Fruit fly (Drosophila melanogaster) whole organism, embryonic: ENCODE data around the gene Vm26Ab.

ENCODE experiments used
- CG10543 ChIP-seq: fragments of 200-800 bp; sonication (Bioruptor generic); optimal IDR thresholded peaks from 3 replicates; lab custom pipeline; 2017; ENCODE audit warnings: missing biosample characterization, mild to moderate bottlenecking, missing genetic modification characterization, moderate library complexity
- CG10565 ChIP-seq: fragments of 200-800 bp; sonication (Bioruptor generic); optimal IDR thresholded peaks from 3 replicates; lab custom pipeline; 2016; ENCODE audit warnings: missing biosample characterization, mild to moderate bottlenecking, missing genetic modification characterization
- CG11093 ChIP-seq: fragments of 200-800 bp; sonication (Bioruptor generic); IDR thresholded peaks from 3 replicates; pipeline ENCODE4 v1.3.6; 2022; ENCODE audit warnings: missing biosample characterization, missing genetic modification characterization
- CG11695 ChIP-seq: fragments of 200-800 bp; sonication (Bioruptor generic); IDR thresholded peaks from 3 replicates; pipeline ENCODE4 v1.3.6; 2022; ENCODE audit warnings: missing biosample characterization, missing genetic modification characterization
- CG12769 ChIP-seq: fragments of 200-800 bp; sonication (Bioruptor generic); optimal IDR thresholded peaks from 2 replicates; lab custom pipeline; 2019; ENCODE audit warnings: missing biosample characterization, mild to moderate bottlenecking, missing genetic modification characterization, moderate library complexity
- CG13624 ChIP-seq: fragments of 200-800 bp; sonication (Bioruptor generic); optimal IDR thresholded peaks from 2 replicates; lab custom pipeline; 2016; ENCODE audit warnings: missing biosample characterization, missing genetic modification characterization
- CG14965 ChIP-seq: fragments of 200-800 bp; sonication (Bioruptor generic); optimal IDR thresholded peaks from 2 replicates; lab custom pipeline; 2016; ENCODE audit warnings: missing biosample characterization, missing genetic modification characterization, borderline replicate concordance
- CG18262 ChIP-seq: fragments of 200-800 bp; optimal IDR thresholded peaks from 3 replicates; lab custom pipeline; 2019; ENCODE audit warnings: missing biosample characterization, mild to moderate bottlenecking, missing genetic modification characterization, moderate library complexity
- CG2712 ChIP-seq: fragments of 200-800 bp; optimal IDR thresholded peaks from 3 replicates; lab custom pipeline; 2019; ENCODE audit warnings: missing biosample characterization, mild to moderate bottlenecking, missing genetic modification characterization, moderate library complexity
- CG3163 ChIP-seq: fragments of 200-800 bp; sonication (Bioruptor generic); optimal IDR thresholded peaks from 3 replicates; lab custom pipeline; 2016; ENCODE audit warnings: missing biosample characterization, missing genetic modification characterization
- CG3281 ChIP-seq: fragments of 200-800 bp; sonication (Bioruptor generic); optimal IDR thresholded peaks from 3 replicates; lab custom pipeline; 2017; ENCODE audit warnings: missing biosample characterization, mild to moderate bottlenecking, missing genetic modification characterization
- CG3407 ChIP-seq: fragments of 200-800 bp; sonication (Bioruptor generic); optimal IDR thresholded peaks from 2 replicates; lab custom pipeline; 2018; ENCODE audit warnings: missing biosample characterization, mild to moderate bottlenecking, missing genetic modification characterization
- CG34224 ChIP-seq: fragments of 200-800 bp; sonication (Bioruptor generic); IDR thresholded peaks from 3 replicates; pipeline ENCODE4 v1.3.6; 2022; ENCODE audit warnings: missing biosample characterization, missing genetic modification characterization; ENCODE audit not compliant: partially characterized antibody
- CG4282 ChIP-seq: fragments of 200-800 bp; sonication (Bioruptor generic); optimal IDR thresholded peaks from 2 replicates; lab custom pipeline; 2016; ENCODE audit warnings: missing biosample characterization, missing genetic modification characterization
- CG5245 ChIP-seq: fragments of 200-800 bp; sonication (Bioruptor generic); optimal IDR thresholded peaks from 3 replicates; lab custom pipeline; 2016; ENCODE audit warnings: missing biosample characterization, missing genetic modification characterization
- CG7987 ChIP-seq: fragments of 200-800 bp; sonication (Bioruptor generic); optimal IDR thresholded peaks from 2 replicates; lab custom pipeline; 2018; ENCODE audit warnings: missing biosample characterization, mild to moderate bottlenecking, missing genetic modification characterization, moderate library complexity
- CG8944 ChIP-seq: fragments of 200-800 bp; sonication (Bioruptor generic); optimal IDR thresholded peaks from 3 replicates; lab custom pipeline; 2016; ENCODE audit warnings: missing biosample characterization, missing genetic modification characterization
- CG9437 ChIP-seq: fragments of 200-800 bp; sonication (Bioruptor generic); optimal IDR thresholded peaks from 2 replicates; lab custom pipeline; 2018; ENCODE audit warnings: missing biosample characterization, mild to moderate bottlenecking, missing genetic modification characterization
- Dp ChIP-seq: fragments of 200-800 bp; sonication (Bioruptor generic); optimal IDR thresholded peaks from 2 replicates; lab custom pipeline; 2018; ENCODE audit warnings: missing biosample characterization, mild to moderate bottlenecking, missing genetic modification characterization, moderate library complexity
- H2.0 ChIP-seq: fragments of 200-800 bp; sonication (Bioruptor generic); IDR thresholded peaks from 2 replicates; pipeline ENCODE4 v1.3.6; 2022; ENCODE audit warnings: missing biosample characterization, missing genetic modification characterization
- HLHmδ ChIP-seq: fragments of 200-800 bp; sonication (Bioruptor generic); optimal IDR thresholded peaks from 2 replicates; lab custom pipeline; 2018; ENCODE audit warnings: missing biosample characterization, mild to moderate bottlenecking, missing genetic modification characterization, moderate library complexity
- NFAT ChIP-seq: fragments of 200-800 bp; sonication (Bioruptor generic); IDR thresholded peaks from 2 replicates; pipeline ENCODE4 v1.3.6; 2022; ENCODE audit warnings: missing biosample characterization, missing genetic modification characterization
- Neu2 ChIP-seq: fragments of 200-800 bp; sonication (Bioruptor generic); optimal IDR thresholded peaks from 3 replicates; lab custom pipeline; 2016; ENCODE audit warnings: missing biosample characterization, missing genetic modification characterization, borderline replicate concordance
- NfI ChIP-seq: fragments of 200-800 bp; sonication (Bioruptor generic); optimal IDR thresholded peaks from 3 replicates; lab custom pipeline; 2018; ENCODE audit warnings: missing biosample characterization, mild to moderate bottlenecking, missing genetic modification characterization, moderate library complexity
- PHDP ChIP-seq: fragments of 200-800 bp; sonication (Bioruptor generic); optimal IDR thresholded peaks from 3 replicates; lab custom pipeline; 2018; ENCODE audit warnings: missing biosample characterization, mild to moderate bottlenecking, missing genetic modification characterization, moderate library complexity
- Rx ChIP-seq: fragments of 200-800 bp; sonication (Bioruptor generic); IDR thresholded peaks from 2 replicates; pipeline ENCODE4 v1.3.6; 2022; ENCODE audit warnings: missing biosample characterization, missing genetic modification characterization
- Side ChIP-seq: fragments of 200-800 bp; sonication (Bioruptor generic); optimal IDR thresholded peaks from 2 replicates; lab custom pipeline; 2016; ENCODE audit warnings: missing biosample characterization, missing genetic modification characterization
- Sox100B ChIP-seq: fragments of 200-800 bp; sonication (Bioruptor generic); optimal IDR thresholded peaks from 3 replicates; lab custom pipeline; 2018; ENCODE audit warnings: missing biosample characterization, mild to moderate bottlenecking, missing genetic modification characterization
- Sry-β ChIP-seq: fragments of 200-800 bp; sonication (Bioruptor generic); optimal IDR thresholded peaks from 2 replicates; lab custom pipeline; 2018; ENCODE audit warnings: missing biosample characterization, mild to moderate bottlenecking, missing genetic modification characterization, moderate library complexity
- Vsx1 ChIP-seq: fragments of 200-800 bp; sonication (Bioruptor generic); optimal IDR thresholded peaks from 2 replicates; lab custom pipeline; 2017; ENCODE audit warnings: missing biosample characterization, mild to moderate bottlenecking, missing genetic modification characterization, missing genetic modification reagents
- Xrp1 ChIP-seq: fragments of 200-800 bp; sonication (Bioruptor generic); IDR thresholded peaks from 2 replicates; pipeline ENCODE4 v1.3.6; 2022; ENCODE audit warnings: missing biosample characterization, missing genetic modification characterization
- bigmax ChIP-seq: fragments of 200-800 bp; sonication (Bioruptor generic); optimal IDR thresholded peaks from 2 replicates; lab custom pipeline; 2018; ENCODE audit warnings: missing biosample characterization, mild to moderate bottlenecking, missing genetic modification characterization
- bowl ChIP-seq: fragments of 200-800 bp; sonication (Bioruptor generic); IDR thresholded peaks from 2 replicates; pipeline ENCODE4 v1.3.6; 2022; ENCODE audit warnings: missing biosample characterization, missing genetic modification characterization
- ewg ChIP-seq: fragments of 200-800 bp; sonication (Bioruptor generic); optimal IDR thresholded peaks from 3 replicates; lab custom pipeline; 2017; ENCODE audit warnings: mild to moderate bottlenecking, missing biosample characterization, missing genetic modification reagents, missing genetic modification characterization
- gem ChIP-seq: fragments of 200-800 bp; sonication (Bioruptor generic); optimal IDR thresholded peaks from 2 replicates; lab custom pipeline; 2019; ENCODE audit warnings: missing biosample characterization, mild to moderate bottlenecking, missing genetic modification characterization, moderate library complexity
- lov ChIP-seq, 2 experiments: fragments of 200-800 bp in 1 of 2; fragments of >200 bp in 1 of 2; sonication (Bioruptor generic) in 1 of 2; IDR thresholded peaks in 1 of 2; optimal IDR thresholded peaks in 1 of 2; 2 replicates in 1 of 2; 3 replicates in 1 of 2; pipeline versions ENCODE4 v1.3.6 to Lab custom; 2017 to 2022; ENCODE audit warnings: missing biosample characterization in 1 of 2, missing genetic modification characterization in 1 of 2
- mirr ChIP-seq: fragments of 200-800 bp; sonication (Bioruptor generic); optimal IDR thresholded peaks from 3 replicates; lab custom pipeline; 2018; ENCODE audit warnings: missing biosample characterization, mild to moderate bottlenecking, missing genetic modification characterization
- nmo ChIP-seq: fragments of 200-800 bp; sonication (Bioruptor generic); optimal IDR thresholded peaks from 2 replicates; lab custom pipeline; 2018; ENCODE audit warnings: missing biosample characterization, mild to moderate bottlenecking, missing genetic modification characterization, moderate library complexity
- p53 ChIP-seq: fragments of 200-800 bp; sonication (Bioruptor generic); optimal IDR thresholded peaks from 2 replicates; lab custom pipeline; 2016; ENCODE audit warnings: missing biosample characterization, missing genetic modification characterization
- phol ChIP-seq: fragments of 200-800 bp; sonication (Bioruptor generic); optimal IDR thresholded peaks from 3 replicates; lab custom pipeline; 2018; ENCODE audit warnings: missing biosample characterization, mild to moderate bottlenecking, missing genetic modification characterization, moderate library complexity
- prd ChIP-seq, 3 experiments: fragments of >200 bp in 2 of 3; fragments of 200-800 bp in 1 of 3; sonication (Bioruptor generic) in 1 of 3; optimal IDR thresholded peaks in 2 of 3; IDR thresholded peaks in 1 of 3; 2 replicates in 2 of 3; 3 replicates in 1 of 3; pipeline versions ENCODE4 v1.3.6 to Lab custom; 2017 to 2022; ENCODE audit warnings: missing biosample characterization in 1 of 3, missing genetic modification characterization in 1 of 3
- scrt ChIP-seq: fragments of 200-800 bp; sonication (Bioruptor generic); optimal IDR thresholded peaks from 2 replicates; lab custom pipeline; 2018; ENCODE audit warnings: missing biosample characterization, mild to moderate bottlenecking, missing genetic modification characterization, moderate library complexity
- sd ChIP-seq: fragments of 200-800 bp; sonication (Bioruptor generic); optimal IDR thresholded peaks from 3 replicates; lab custom pipeline; 2018; ENCODE audit warnings: missing biosample characterization, mild to moderate bottlenecking, missing genetic modification characterization, moderate library complexity
- seq ChIP-seq: fragments of 200-800 bp; sonication (Bioruptor generic); IDR thresholded peaks from 2 replicates; pipeline ENCODE4 v1.3.6; 2022; ENCODE audit warnings: missing biosample characterization, missing genetic modification characterization
- shn ChIP-seq: fragments of 200-800 bp; sonication (Bioruptor generic); optimal IDR thresholded peaks from 3 replicates; lab custom pipeline; 2016; ENCODE audit warnings: missing biosample characterization, missing genetic modification characterization
- slbo ChIP-seq: fragments of 200-800 bp; sonication (Bioruptor generic); IDR thresholded peaks from 2 replicates; pipeline ENCODE4 v1.3.6; 2022; ENCODE audit warnings: missing biosample characterization, missing genetic modification characterization
- tx ChIP-seq: fragments of 200-800 bp; sonication (Bioruptor generic); optimal IDR thresholded peaks from 2 replicates; lab custom pipeline; 2016; ENCODE audit warnings: missing biosample characterization, missing genetic modification characterization
- usp ChIP-seq: fragments of >200 bp; optimal IDR thresholded peaks from 2 replicates; lab custom pipeline; 2017; ENCODE audit warnings: missing biosample characterization, missing genetic modification characterization
- wdn ChIP-seq: fragments of 200-800 bp; sonication (Bioruptor generic); IDR thresholded peaks from 2 replicates; pipeline ENCODE4 v1.3.6; 2022; ENCODE audit warnings: missing biosample characterization, missing genetic modification characterization
- z ChIP-seq: fragments of 200-800 bp; sonication (Bioruptor generic); IDR thresholded peaks from 3 replicates; pipeline ENCODE4 v1.3.6; 2022; ENCODE audit warnings: missing biosample characterization, missing genetic modification characterization

Vm26Ab gene

DNA sequence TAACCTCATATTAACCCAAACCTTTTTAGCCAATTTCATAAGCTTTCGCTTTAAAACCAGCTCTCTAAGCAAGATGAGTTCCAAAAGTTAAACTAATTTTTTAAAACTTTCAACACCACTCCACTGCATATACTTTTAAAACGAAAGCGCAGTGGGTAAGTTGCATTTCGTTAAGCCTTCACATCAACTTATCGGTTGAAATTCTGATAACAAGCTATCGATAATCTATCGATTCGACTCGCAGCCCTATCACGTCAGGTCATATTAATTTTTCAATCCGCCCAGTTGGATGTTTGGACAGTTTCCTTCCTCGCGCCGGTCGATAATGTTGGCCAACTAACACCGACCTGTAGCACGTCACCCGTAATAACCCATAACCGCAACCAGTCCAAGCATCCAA lies 29.3 kb downstream of the Vm26Ab start, which contains the start of gene ifc:
TSS of gene ifc (plus strand) at position 255 of the 400 bp plus-strand sequence.
- TF ChIP-seq CG7987 (GFP tag; lab: Kevin White, UChicago) (peak; percentile 6), Vsx1 (GFP tag; lab: Kevin White, UChicago) (no peak), PHDP (tag; lab: Kevin White, UChicago) (peak; percentile 44), tx (GFP tag; lab: Kevin White, UChicago) (peak; percentile 37), CG13624 (GFP tag; lab: Kevin White, UChicago) (peak; percentile 81), Side (GFP tag; lab: Kevin White, UChicago) (peak; percentile 32), CG5245 (GFP tag; lab: Kevin White, UChicago) (no peak), prd (optimal IDR thresholded peaks at IDR 0.05; lab: Kevin White, UChicago) (no peak), prd (GFP tag; IDR thresholded peaks at IDR 0.05; lab: Robert Waterston, UW) (no peak), CG12769 (tag; lab: Kevin White, UChicago) (peak; percentile 80), CG4282 (GFP tag; lab: Kevin White, UChicago) (peak; percentile 36), gem (tag; lab: Kevin White, UChicago) (no peak), CG8944 (GFP tag; lab: Kevin White, UChicago) (peak; percentile 40), seq (GFP tag; lab: Robert Waterston, UW) (no peak), sd (peak; percentile 55), CG34224 (GFP tag; lab: Robert Waterston, UW) (no peak), ewg (GFP tag; lab: Kevin White, UChicago) (peak; percentile 49), bowl (GFP tag; lab: Robert Waterston, UW) (no peak), bigmax (GFP tag; lab: Kevin White, UChicago) (peak; percentile 40), CG14965 (GFP tag; lab: Kevin White, UChicago) (no peak), lov (optimal IDR thresholded peaks at IDR 0.05; lab: Kevin White, UChicago) (no peak), lov (GFP tag; IDR thresholded peaks at IDR 0.05; lab: Robert Waterston, UW) (no peak), phol (tag; lab: Kevin White, UChicago) (peak; percentile 77), CG10565 (no peak), mirr (GFP tag; lab: Kevin White, UChicago) (peak; percentile 7), CG9437 (GFP tag; lab: Kevin White, UChicago) (no peak), CG10543 (GFP tag; lab: Kevin White, UChicago) (peak; percentile 32), Dp (GFP tag; lab: Kevin White, UChicago) (peak; percentile 63), Xrp1 (GFP tag; lab: Robert Waterston, UW) (no peak), scrt (GFP tag; lab: Kevin White, UChicago) (peak; percentile 62), CG2712 (peak; percentile 76), wdn (GFP tag; lab: Robert Waterston, UW) (no peak), CG3281 (GFP tag; lab: Kevin White, UChicago) (peak; percentile 50), CG11695 (no peak), shn (GFP tag; lab: Kevin White, UChicago) (peak; percentile 74), CG11093 (GFP tag; lab: Robert Waterston, UW) (no peak), Sox100B (GFP tag; lab: Kevin White, UChicago) (no peak), slbo (GFP tag; lab: Robert Waterston, UW) (no peak), H2.0 (GFP tag; lab: Robert Waterston, UW) (no peak), z (GFP tag; lab: Robert Waterston, UW) (no peak), p53 (GFP tag; lab: Kevin White, UChicago) (peak; percentile 49), NfI (peak; percentile 77), Rx (GFP tag; lab: Robert Waterston, UW) (no peak), usp (no peak), NFAT (GFP tag; lab: Robert Waterston, UW) (no peak), HLHmδ (GFP tag; lab: Kevin White, UChicago) (peak; percentile 19), CG3163 (GFP tag; lab: Kevin White, UChicago) (peak; percentile 51), Sry-β (GFP tag; lab: Kevin White, UChicago) (peak; percentile 12), CG18262 (tag; lab: Kevin White, UChicago) (peak; percentile 50), CG3407 (GFP tag; lab: Kevin White, UChicago) (no peak), nmo (GFP tag; lab: Kevin White, UChicago) (peak; percentile 76), Neu2 (GFP tag; lab: Kevin White, UChicago) (peak; percentile 82)
